Worm (Caenorhabditis elegans): ENCODE results near the gene Y49E10.27.

The Y49E10.27 gene

ce11 chrIII:12399709-12400108 is 34.5 kb upstream of the Y49E10.27 start (continued):
- peak; percentile 3 for TF ChIP-seq T23F11.4 (GFP tag; optimal IDR thresholded peaks at IDR 0.05)
- TF ChIP-seq ceh-34 (tag; optimal IDR thresholded peaks at IDR 0.05): peak; percentile 12
- peak; percentile 61 for TF ChIP-seq pat-9 (tag; optimal IDR thresholded peaks at IDR 0.05)
- peak; percentile 48; the same call in 1 of the 2 replicates for TF ChIP-seq unc-3 (GFP tag; conservative IDR thresholded peaks at IDR 0.05)
- peak; percentile 20 for TF ChIP-seq unc-3 (tag; optimal IDR thresholded peaks at IDR 0.05)
- peak; percentile 32 for TF ChIP-seq syd-9 (tag; optimal IDR thresholded peaks at IDR 0.05)
- no peak for TF ChIP-seq tbx-2 (tag; optimal IDR thresholded peaks at IDR 0.05)
- TF ChIP-seq pros-1 (tag; optimal IDR thresholded peaks at IDR 0.05): no peak
- TF ChIP-seq sox-2 (GFP tag; IDR thresholded peaks at IDR 0.05): 0 out of 2 replicates have a peak, but pooled peaks have one; percentile 42
- no peak for TF ChIP-seq fkh-10 (GFP tag; optimal IDR thresholded peaks at IDR 0.05)
- peak; percentile 36 for TF ChIP-seq npax-4 (tag; optimal IDR thresholded peaks at IDR 0.05)
- peak; percentile 1 for TF ChIP-seq hlh-13 (GFP tag; optimal IDR thresholded peaks at IDR 0.05)
- TF ChIP-seq gmeb-2 (tag; optimal IDR thresholded peaks at IDR 0.05): peak; percentile 53
- TF ChIP-seq sox-4 (tag; optimal IDR thresholded peaks at IDR 0.05): peak; percentile 36
- TF ChIP-seq nhr-232 (tag; optimal IDR thresholded peaks at IDR 0.05): peak; percentile 23
- no peak for TF ChIP-seq madf-2 (tag; optimal IDR thresholded peaks at IDR 0.05)
- no peak for TF ChIP-seq mec-3 (tag; optimal IDR thresholded peaks at IDR 0.05; ENCODE audit: borderline replicate concordance)
- no peak for TF ChIP-seq hlh-8 (tag; optimal IDR thresholded peaks at IDR 0.05)
- no peak for TF ChIP-seq sdc-2 (tag; optimal IDR thresholded peaks at IDR 0.05)

- TF ChIP-seq elt-4 (tag; optimal IDR thresholded peaks at IDR 0.05): no peak
- TF ChIP-seq ref-2 (tag; optimal IDR thresholded peaks at IDR 0.05): no peak
- TF ChIP-seq T23F11.4 (GFP tag; optimal IDR thresholded peaks at IDR 0.05): no peak
Observed at ce11 chrIII:12410304-12410703, 23.9 kb upstream of the Y49E10.27 start.

ce11 chrIII:12411059-12411458 is 23.1 kb upstream of the Y49E10.27 start:
- TF ChIP-seq zip-5 (tag; optimal IDR thresholded peaks at IDR 0.05) (no peak), ceh-48 (tag; optimal IDR thresholded peaks at IDR 0.05) (peak; percentile 71), nfya-1 (tag; optimal IDR thresholded peaks at IDR 0.05) (no peak)

DNA sequence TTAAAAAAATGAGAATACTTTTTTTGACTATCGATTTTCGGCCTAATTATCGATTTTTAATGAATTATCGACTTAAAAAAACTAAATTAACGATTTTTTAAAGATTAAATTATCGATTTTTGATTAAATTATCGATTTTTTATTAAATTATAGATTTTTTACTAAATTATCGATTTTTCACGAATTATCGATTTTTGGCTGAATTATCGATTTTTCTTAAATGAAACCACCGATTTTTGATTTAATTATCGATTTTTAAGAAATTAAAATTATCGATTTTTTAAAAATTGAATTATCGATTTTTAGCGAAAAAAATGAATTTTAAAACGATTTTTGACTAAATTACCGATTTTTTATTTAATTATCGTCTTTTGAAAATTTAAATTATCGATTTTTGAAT is 22.5 kb upstream of the Y49E10.27 start:
- no peak for TF ChIP-seq mec-3 (tag; optimal IDR thresholded peaks at IDR 0.05; ENCODE audit: borderline replicate concordance)
- TF ChIP-seq che-1 (tag; optimal IDR thresholded peaks at IDR 0.05): no peak
- peak; percentile 14 for TF ChIP-seq ceh-48 (tag; optimal IDR thresholded peaks at IDR 0.05)

DNA sequence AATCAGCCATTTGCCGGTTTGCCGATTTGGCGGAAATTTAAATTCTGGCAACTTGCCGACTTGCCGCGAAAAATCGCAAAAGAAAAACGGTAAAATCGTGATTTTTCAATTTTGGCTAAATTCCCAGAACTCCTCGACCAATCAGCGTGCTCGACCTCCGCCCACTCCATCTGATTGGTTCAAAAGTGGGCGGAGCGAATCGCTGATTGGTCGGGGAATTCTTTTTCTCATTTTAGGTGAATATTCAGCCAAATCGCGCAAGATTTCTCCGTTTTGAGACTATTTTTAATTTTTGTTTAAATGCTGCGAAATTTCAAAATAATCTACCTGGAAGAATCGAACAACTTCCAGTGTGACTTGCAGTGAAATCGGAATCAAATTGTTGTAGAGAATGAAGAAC is 19.7 kb upstream of the Y49E10.27 start:
- TF ChIP-seq nfya-1 (tag; optimal IDR thresholded peaks at IDR 0.05) (peak; percentile 91), C08G9.2 (tag; optimal IDR thresholded peaks at IDR 0.05) (no peak), T23F11.4 (GFP tag; optimal IDR thresholded peaks at IDR 0.05) (no peak)

DNA sequence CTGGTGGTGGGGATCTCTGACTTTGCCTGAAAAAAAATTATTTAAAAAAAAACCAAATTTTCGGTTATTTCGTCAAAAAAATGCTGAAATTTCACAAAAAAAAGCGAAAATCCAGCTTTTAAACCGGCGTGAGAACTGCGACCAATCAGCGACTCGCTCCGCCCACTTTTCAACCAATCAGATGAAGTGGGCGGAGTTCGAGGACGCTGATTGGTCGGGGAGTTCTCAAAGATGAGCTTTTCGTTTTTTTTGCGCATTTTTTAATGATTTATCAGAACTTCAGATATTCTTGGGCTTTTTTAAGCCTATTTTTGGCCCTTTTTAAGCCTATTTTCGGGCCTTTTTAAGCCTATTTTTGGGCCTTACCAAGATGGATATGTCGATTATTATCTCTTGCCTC is 13.9 kb upstream of the Y49E10.27 start:
- TF ChIP-seq nfya-1 (tag; optimal IDR thresholded peaks at IDR 0.05) (peak; percentile 98), gmeb-2 (tag; optimal IDR thresholded peaks at IDR 0.05) (no peak)

ce11 chrIII:12421708-12422107 is 12.5 kb upstream of the Y49E10.27 start, which contains the start of gene tat-1:
Gene tat-1, minus strand, starts transcription at chrIII:12421718.
- TF ChIP-seq pax-1 (tag; optimal IDR thresholded peaks at IDR 0.05) (no peak), pros-1 (tag; optimal IDR thresholded peaks at IDR 0.05) (no peak), mec-3 (tag; optimal IDR thresholded peaks at IDR 0.05; ENCODE audit: borderline replicate concordance) (no peak), ceh-48 (tag; optimal IDR thresholded peaks at IDR 0.05) (peak; percentile 25)

DNA sequence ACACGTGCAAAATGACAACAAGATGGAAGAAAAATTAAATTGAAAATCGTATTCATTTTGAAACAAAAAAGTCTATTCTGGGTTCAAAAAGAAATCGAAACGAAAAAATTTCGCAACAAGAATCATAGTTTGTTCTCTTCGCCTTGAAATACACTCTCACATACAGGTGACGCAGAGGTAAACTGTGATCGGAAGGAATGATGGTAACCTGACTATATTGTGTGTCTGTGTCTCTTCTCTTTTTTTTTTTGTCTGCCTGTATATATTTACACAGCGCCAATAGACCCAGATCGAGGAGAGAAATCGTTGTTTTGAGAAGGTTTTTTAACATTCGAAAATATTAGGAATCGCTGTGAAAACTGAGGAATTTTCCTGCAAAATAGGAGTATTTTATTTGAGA is 10.1 kb upstream of the Y49E10.27 start:
- no peak for TF ChIP-seq nhr-11 (tag; optimal IDR thresholded peaks at IDR 0.05)
- TF ChIP-seq ama-1 (optimal IDR thresholded peaks at IDR 0.05): no peak
- TF ChIP-seq sdc-2 (tag; optimal IDR thresholded peaks at IDR 0.05): no peak
- TF ChIP-seq ceh-24 (tag; optimal IDR thresholded peaks at IDR 0.05): no peak
- TF ChIP-seq syd-9 (tag; optimal IDR thresholded peaks at IDR 0.05): no peak
- no peak for TF ChIP-seq sox-4 (tag; optimal IDR thresholded peaks at IDR 0.05)
- no peak for TF ChIP-seq ceh-6 (GFP tag; optimal IDR thresholded peaks at IDR 0.05)
- TF ChIP-seq hlh-15 (tag; optimal IDR thresholded peaks at IDR 0.05): no peak
- no peak for TF ChIP-seq T23F11.4 (GFP tag; optimal IDR thresholded peaks at IDR 0.05)
- TF ChIP-seq ceh-18 (tag; optimal IDR thresholded peaks at IDR 0.05): no peak
- TF ChIP-seq pax-1 (tag; optimal IDR thresholded peaks at IDR 0.05): no peak
- no peak for TF ChIP-seq gmeb-2 (tag; optimal IDR thresholded peaks at IDR 0.05)
- TF ChIP-seq C08G9.2 (tag; optimal IDR thresholded peaks at IDR 0.05): no peak
- no peak for TF ChIP-seq ceh-9 (tag; optimal IDR thresholded peaks at IDR 0.05)
- no peak for TF ChIP-seq unc-86 (tag; optimal IDR thresholded peaks at IDR 0.05)
- no peak for TF ChIP-seq dmd-4 (tag; optimal IDR thresholded peaks at IDR 0.05; ENCODE audit: borderline replicate concordance)
- no peak for TF ChIP-seq mec-3 (tag; optimal IDR thresholded peaks at IDR 0.05; ENCODE audit: borderline replicate concordance)
- TF ChIP-seq ceh-19 (GFP tag; optimal IDR thresholded peaks at IDR 0.05): no peak
